Worm (Caenorhabditis elegans) whole organism, early embryonic: ENCODE results near the gene W08E12.4.

ENCODE experiments used
- B0310.2 ChIP-seq: sonication (generic microtip); optimal IDR thresholded peaks from 2 replicates; lab custom pipeline; 2016; ENCODE audit warnings: mild to moderate bottlenecking, missing genetic modification characterization, missing compliant biosample characterization
- F13C5.2 ChIP-seq: sonication (generic microtip); optimal IDR thresholded peaks from 2 replicates; lab custom pipeline; 2017; ENCODE audit warnings: mild to moderate bottlenecking, missing genetic modification characterization, inconsistent platforms, missing compliant biosample characterization
- aly-1 ChIP-seq: sonication (generic microtip); optimal IDR thresholded peaks from 2 replicates; lab custom pipeline; 2016; ENCODE audit warnings: missing genetic modification characterization, missing compliant biosample characterization
- ama-1 ChIP-seq: fragments of 150-350 bp; optimal IDR thresholded peaks from 2 replicates; lab custom pipeline; 2014
- ceh-13 ChIP-seq: fragments of 200-800 bp; sonication (Bioruptor generic); optimal IDR thresholded peaks from 2 replicates; lab custom pipeline; 2018; ENCODE audit warnings: mild to moderate bottlenecking, missing genetic modification characterization, missing compliant biosample characterization
- ceh-36 ChIP-seq: sonication (generic microtip); optimal IDR thresholded peaks from 2 replicates; lab custom pipeline; 2016; ENCODE audit warnings: missing genetic modification characterization, inconsistent platforms, missing compliant biosample characterization
- ets-7 ChIP-seq: sonication (generic microtip); optimal IDR thresholded peaks from 2 replicates; lab custom pipeline; 2016; ENCODE audit warnings: missing genotype, missing genetic modification characterization, missing compliant biosample characterization
- flt-1 ChIP-seq: fragments of 200-800 bp; sonication (Bioruptor generic); IDR thresholded peaks from 2 replicates; pipeline ENCODE4 v1.3.6; 2022; ENCODE audit warnings: missing genetic modification characterization, missing compliant biosample characterization
- hmbx-1 ChIP-seq: sonication (generic microtip); optimal IDR thresholded peaks from 2 replicates; lab custom pipeline; 2016; ENCODE audit warnings: mild to moderate bottlenecking, missing genetic modification characterization, missing compliant biosample characterization
- hmg-4 ChIP-seq: fragments of 200-800 bp; sonication (Bioruptor generic); optimal IDR thresholded peaks from 2 replicates; lab custom pipeline; 2018; ENCODE audit warnings: mild to moderate bottlenecking, missing genetic modification characterization, missing compliant biosample characterization
- hnd-1 ChIP-seq: sonication (generic microtip); optimal IDR thresholded peaks from 2 replicates; lab custom pipeline; 2016; ENCODE audit warnings: missing genetic modification characterization, missing compliant biosample characterization
- pes-1 ChIP-seq: fragments of 200-800 bp; sonication (Bioruptor generic); IDR thresholded peaks from 2 replicates; pipeline ENCODE4 v1.3.6; 2022; ENCODE audit warnings: missing genetic modification reagents, missing genetic modification characterization, missing compliant biosample characterization
- scrt-1 ChIP-seq: fragments of 200-800 bp; sonication (Bioruptor generic); IDR thresholded peaks from 2 replicates; pipeline ENCODE4 v1.3.6; 2022; ENCODE audit warnings: missing genetic modification characterization, missing compliant biosample characterization
- sea-1 ChIP-seq: fragments of 200-800 bp; sonication (Bioruptor generic); conservative IDR thresholded peaks from 2 replicates; pipeline ENCODE4 v1.3.6; 2022; ENCODE audit warnings: missing genetic modification characterization, missing compliant biosample characterization
- tbx-11 ChIP-seq: fragments of 200-800 bp; sonication (Bioruptor generic); IDR thresholded peaks from 2 replicates; pipeline ENCODE4 v1.3.6; 2022; ENCODE audit warnings: missing genetic modification characterization, missing compliant biosample characterization
- tbx-37 ChIP-seq: fragments of 200-800 bp; sonication (Bioruptor generic); conservative IDR thresholded peaks from 2 replicates; pipeline ENCODE4 v1.3.6; 2022; ENCODE audit warnings: missing genetic modification reagents, missing genetic modification characterization, missing compliant biosample characterization
- tra-4 ChIP-seq: sonication (generic microtip); optimal IDR thresholded peaks from 2 replicates; lab custom pipeline; 2017; ENCODE audit warnings: missing genetic modification characterization, missing compliant biosample characterization

W08E12.4 gene

ce11 chrIV:3345484-3345883, 43.3 kb downstream of the W08E12.4 start:
- TF ChIP-seq aly-1 (tag; lab: Kevin White, UChicago): no peak

ce11 chrIV:3348334-3348733, 46.2 kb downstream of the W08E12.4 start:
- TF ChIP-seq flt-1 (GFP tag; lab: Robert Waterston, UW): no peak
- no peak for TF ChIP-seq aly-1 (tag; lab: Kevin White, UChicago)
- no peak for TF ChIP-seq pes-1
- TF ChIP-seq hnd-1: no peak
- no peak for TF ChIP-seq scrt-1 (GFP tag; lab: Robert Waterston, UW)
- no peak for TF ChIP-seq sea-1 (GFP tag; lab: Robert Waterston, UW)
- TF ChIP-seq F13C5.2 (tag; lab: Kevin White, UChicago): no peak
- no peak for TF ChIP-seq tra-4
- no peak for TF ChIP-seq B0310.2 (tag; lab: Kevin White, UChicago)
- no peak for TF ChIP-seq ceh-36
- TF ChIP-seq ceh-13: no peak
- TF ChIP-seq tbx-11 (GFP tag; lab: Robert Waterston, UW): no peak
- TF ChIP-seq hmbx-1 (tag; lab: Kevin White, UChicago): no peak
- TF ChIP-seq ama-1 (lab: Kevin White, UChicago): no peak

ce11 chrIV:3349977-3350580, 47.9 kb downstream of the W08E12.4 start, which contains the start of gene elks-1:
TSS of gene elks-1 (minus strand) at chrIV:3350027.
- TF ChIP-seq B0310.2 (tag; lab: Kevin White, UChicago): no peak
- no peak for TF ChIP-seq aly-1 (tag; lab: Kevin White, UChicago)
- no peak for TF ChIP-seq hmg-4
- TF ChIP-seq ama-1 (lab: Kevin White, UChicago): no peak
- no peak for TF ChIP-seq tbx-37 (GFP tag; lab: Robert Waterston, UW)
- TF ChIP-seq hnd-1: no peak
- TF ChIP-seq ceh-36: no peak
- no peak for TF ChIP-seq ceh-13
- TF ChIP-seq scrt-1 (GFP tag; lab: Robert Waterston, UW): no peak
- TF ChIP-seq hmbx-1 (tag; lab: Kevin White, UChicago): no peak
- peak; percentile 70 for TF ChIP-seq ets-7 (tag; lab: Kevin White, UChicago)
- peak; percentile 4 for TF ChIP-seq F13C5.2 (tag; lab: Kevin White, UChicago)
- no peak for TF ChIP-seq tra-4
- no peak for TF ChIP-seq pes-1
- TF ChIP-seq flt-1 (GFP tag; lab: Robert Waterston, UW): peak; percentile 34; the same call in 1 of the 2 replicates

- TF ChIP-seq hmg-4 (no peak), F13C5.2 (tag; lab: Kevin White, UChicago) (no peak), tra-4 (no peak), hmbx-1 (tag; lab: Kevin White, UChicago) (no peak)
These were observed 49.9 kb downstream of the W08E12.4 start for ce11 chrIV:3352019-3352418.
